Worm (Caenorhabditis elegans) whole organism, L4/young adult: ENCODE data around the gene T14G12.11.

Experiments
- W03F9.2 ChIP-seq: fragments of 150-350 bp; optimal IDR thresholded peaks from 2 replicates; lab custom pipeline; 2014; ENCODE audit warnings: missing biosample characterization, missing genetic modification characterization
- dao-5 ChIP-seq: sonication (generic microtip); optimal IDR thresholded peaks from 2 replicates; lab custom pipeline; 2016; ENCODE audit warnings: missing genotype, missing genetic modification characterization, moderate library complexity, missing compliant biosample characterization
- him-1 ChIP-seq: sonication (generic microtip); optimal IDR thresholded peaks from 2 replicates; lab custom pipeline; 2016; ENCODE audit warnings: missing genotype, missing genetic modification reagents, missing genetic modification characterization, missing compliant biosample characterization

DNA sequence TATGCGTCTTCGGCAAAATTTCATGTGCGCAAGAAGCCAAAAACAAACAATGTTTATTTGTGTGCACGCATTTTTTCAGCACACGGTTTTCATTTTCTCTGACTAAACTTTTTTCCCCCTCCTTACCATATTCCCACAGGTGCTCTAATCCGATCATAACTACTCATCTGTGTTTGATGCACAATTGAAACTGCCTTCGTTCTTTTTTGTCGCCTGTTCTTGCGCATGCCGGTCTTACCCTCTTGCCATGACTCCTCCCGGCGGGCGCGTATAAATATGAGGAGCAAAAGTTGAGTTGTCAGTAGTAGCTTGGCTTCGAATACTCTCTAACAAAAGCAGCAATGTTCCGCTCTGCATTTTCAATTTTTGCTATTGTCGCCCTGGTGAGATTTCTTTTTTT, 35.5 kb upstream of the T14G12.11 start, which contains the start of gene abu-10:
- TF ChIP-seq him-1 (no peak), W03F9.2 (tag; lab: Kevin White, UChicago) (no peak), dao-5 (tag; lab: Kevin White, UChicago) (no peak)
